Fruit fly (Drosophila melanogaster) whole organism, wandering third instar larva: ENCODE results near the gene CG42300.

Experiments used
- Dfd ChIP-seq: fragments of >200 bp; optimal IDR thresholded peaks from 2 replicates; lab custom pipeline; 2017; ENCODE audit warnings: missing biosample characterization, missing genetic modification characterization
- Dif ChIP-seq: fragments of 200-275, 200-300 bp; sonication (Bioruptor generic); optimal IDR thresholded peaks from 2 replicates; lab custom pipeline; 2018; ENCODE audit warnings: missing biosample characterization, missing genetic modification characterization; ENCODE audit not compliant: partially characterized antibody
- GATAd ChIP-seq: sonication (Bioruptor generic); optimal IDR thresholded peaks from 2 replicates; lab custom pipeline; 2016; ENCODE audit warnings: missing biosample characterization, missing genetic modification characterization
- Hr78 ChIP-seq: fragments of >200 bp; optimal IDR thresholded peaks from 2 replicates; lab custom pipeline; 2017; ENCODE audit warnings: missing biosample characterization, missing genetic modification characterization
- Myc ChIP-seq: fragments of >200 bp; optimal IDR thresholded peaks from 2 replicates; lab custom pipeline; 2017
- Vsx2 ChIP-seq: fragments of 200-300, 225-300 bp; sonication (Bioruptor generic); optimal IDR thresholded peaks from 2 replicates; lab custom pipeline; 2018; ENCODE audit warnings: missing biosample characterization, missing genetic modification characterization; ENCODE audit not compliant: partially characterized antibody
- br ChIP-seq: fragments of 200-800 bp; sonication (Bioruptor generic); optimal IDR thresholded peaks from 2 replicates; lab custom pipeline; 2016; ENCODE audit warnings: missing biosample characterization, missing genetic modification characterization
- psq ChIP-seq: fragments of 200-800 bp; sonication (Bioruptor generic); optimal IDR thresholded peaks from 3 replicates; lab custom pipeline; 2017; ENCODE audit warnings: missing biosample characterization, mild to moderate bottlenecking, missing genetic modification characterization, moderate library complexity

DNA sequence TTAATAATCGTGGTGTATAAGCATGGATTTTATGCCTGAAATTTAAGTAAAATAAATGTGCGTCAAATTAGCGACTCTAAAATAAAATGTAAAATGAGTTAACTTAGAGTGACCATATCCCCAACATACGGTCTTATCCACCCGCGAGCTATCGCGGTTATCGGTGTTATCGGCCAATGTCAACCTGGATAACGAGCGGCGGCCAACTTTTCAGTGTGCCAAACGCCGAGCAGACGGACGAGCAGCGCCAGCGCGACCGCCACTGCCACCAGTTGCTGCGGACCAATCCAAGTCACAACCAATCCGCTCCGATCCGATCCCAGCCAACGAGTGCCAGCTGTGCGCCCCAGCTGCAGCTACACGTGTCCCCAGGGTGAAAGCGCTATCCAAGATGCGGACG lies 22.2 kb upstream of the CG42300 start, which contains the start of the genes cerv and CG7872:
- TF ChIP-seq psq (GFP tag; lab: Kevin White, UChicago) (no peak), Myc (no peak), Dif (GFP tag; lab: Kevin White, UChicago) (no peak), br (GFP tag; lab: Kevin White, UChicago) (no peak), Hr78 (GFP tag; lab: Kevin White, UChicago) (no peak), GATAd (GFP tag; lab: Kevin White, UChicago) (no peak), Dfd (GFP tag; lab: Kevin White, UChicago) (no peak), Vsx2 (GFP tag; lab: Kevin White, UChicago) (no peak)
